Worm (Caenorhabditis elegans): ENCODE results near the gene npr-35.

DNA sequence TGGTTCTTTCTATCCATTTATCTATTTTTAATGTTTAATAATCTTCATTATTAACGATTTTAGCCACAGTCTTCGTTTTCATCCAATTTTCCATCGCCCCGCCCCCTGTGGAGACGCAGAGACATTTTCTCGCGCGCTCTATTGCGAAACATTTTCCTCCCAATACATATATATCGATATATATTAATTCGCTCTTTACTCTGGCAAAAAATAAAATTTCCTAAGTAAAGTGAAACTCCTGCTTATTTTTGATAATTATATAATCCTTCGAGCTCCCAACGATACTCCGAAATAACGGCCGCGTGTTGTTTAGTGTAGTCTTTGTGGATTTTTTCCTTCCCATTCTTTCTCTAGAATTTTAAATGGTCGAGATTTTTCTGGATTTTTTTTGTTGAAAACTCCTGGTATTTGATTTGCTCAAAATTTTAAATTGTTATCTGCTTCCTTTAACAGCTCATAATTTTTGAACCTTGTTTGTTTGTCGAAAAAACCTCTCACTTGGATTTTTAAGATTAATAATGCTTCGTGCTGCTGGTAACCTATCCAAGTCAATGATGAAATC, 15.2 kb upstream of the npr-35 start, which contains the start of gene sucg-1:
- TF ChIP-seq aly-2 (tag; optimal IDR thresholded peaks at IDR 0.05) (no peak), php-3 (GFP tag; IDR thresholded peaks at IDR 0.05) (no peak), snpc-4 (tag; optimal IDR thresholded peaks at IDR 0.05) (no peak), daf-19 (GFP tag; conservative IDR thresholded peaks at IDR 0.05) (no peak), R02D3.7 (tag; optimal IDR thresholded peaks at IDR 0.05) (no peak), pha-4 (GFP tag; IDR thresholded peaks at IDR 0.05) (no peak), pha-4 (tag; optimal IDR thresholded peaks at IDR 0.05) (no peak), dmd-9 (GFP tag; IDR thresholded peaks at IDR 0.05) (no peak), lin-39 (tag; optimal IDR thresholded peaks at IDR 0.05) (no peak), madf-9 (GFP tag; conservative IDR thresholded peaks at IDR 0.05) (no peak), pqm-1 (tag; optimal IDR thresholded peaks at IDR 0.05) (no peak)

All from whole organism, L4 larva.